Worm (Caenorhabditis elegans) whole organism, L2 larva: ENCODE measurements around the gene F13H6.5.

ENCODE experiments used
- ZK546.5 ChIP-seq: sonication (generic microtip); optimal IDR thresholded peaks from 2 replicates; lab custom pipeline; 2017; ENCODE audit warnings: missing biosample characterization, missing genetic modification characterization
- blmp-1 ChIP-seq: sonication (generic microtip); optimal IDR thresholded peaks from 2 replicates; lab custom pipeline; 2017; ENCODE audit warnings: missing genetic modification characterization, mild to moderate bottlenecking, missing compliant biosample characterization, antibody characterized with exemption, moderate library complexity; ENCODE audit not compliant: insufficient read depth
- nhr-11 ChIP-seq: fragments of 150-350 bp; optimal IDR thresholded peaks from 2 replicates; lab custom pipeline; 2014; ENCODE audit warnings: missing biosample characterization, missing genetic modification characterization
- nhr-129 ChIP-seq: fragments of 150-350 bp; optimal IDR thresholded peaks from 2 replicates; lab custom pipeline; 2014; ENCODE audit warnings: missing biosample characterization, missing genetic modification characterization
- nhr-237 ChIP-seq: fragments of 150-350 bp; optimal IDR thresholded peaks from 2 replicates; lab custom pipeline; 2014; ENCODE audit warnings: missing biosample characterization, missing genetic modification characterization
- nhr-25 ChIP-seq: fragments of 150-350 bp; sonication (generic microtip); optimal IDR thresholded peaks from 3 replicates; lab custom pipeline; 2014; ENCODE audit warnings: missing biosample characterization, missing genetic modification characterization
- nhr-77 ChIP-seq: fragments of 150-350 bp; optimal IDR thresholded peaks from 2 replicates; lab custom pipeline; 2014; ENCODE audit warnings: missing biosample characterization, missing genetic modification characterization
- unc-62 ChIP-seq: fragments of 150-350 bp; optimal IDR thresholded peaks from 2 replicates; lab custom pipeline; 2014; ENCODE audit warnings: missing biosample characterization, missing genetic modification reagents, missing genetic modification characterization

DNA sequence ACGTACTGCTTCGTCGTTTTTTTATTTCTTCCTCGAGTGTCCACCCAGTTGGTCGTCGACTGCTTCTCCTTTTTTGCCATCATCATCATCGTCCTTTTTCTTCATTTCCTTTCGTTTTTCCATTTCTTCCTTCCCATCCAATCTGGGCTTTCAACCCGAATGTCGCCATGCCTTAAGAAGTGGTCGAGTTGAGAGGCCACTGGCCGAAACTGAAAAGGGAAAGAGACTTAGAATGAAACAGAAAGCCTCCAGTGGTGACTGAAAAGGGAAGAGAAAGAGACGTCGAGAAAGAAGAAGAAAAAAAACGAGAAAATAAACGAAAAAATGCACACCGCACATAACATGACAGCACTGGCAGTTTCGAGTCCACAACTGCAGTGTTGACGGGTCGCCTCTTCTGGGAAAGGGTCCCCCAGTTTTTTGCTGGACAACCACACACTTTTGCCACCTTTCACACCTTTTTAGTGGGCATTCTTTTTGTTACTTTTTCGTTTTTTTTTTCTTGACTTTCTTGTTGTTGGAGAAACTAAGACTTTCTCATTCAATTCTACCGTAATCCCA is 33.6 kb downstream of the F13H6.5 start:
- TF ChIP-seq nhr-129 = peak; percentile 59
- TF ChIP-seq unc-62 (GFP tag; lab: Kevin White, UChicago) = no peak
- TF ChIP-seq nhr-77 = no peak
- TF ChIP-seq ZK546.5 = no peak
- no peak for TF ChIP-seq nhr-25 (tag; lab: Kevin White, UChicago)
- no peak for TF ChIP-seq nhr-237
- no peak for TF ChIP-seq nhr-11 (tag; lab: Kevin White, UChicago)
- TF ChIP-seq blmp-1 (tag; lab: Kevin White, UChicago) = no peak
